Worm (Caenorhabditis elegans): ENCODE measurements around the gene pdha-1.

DNA sequence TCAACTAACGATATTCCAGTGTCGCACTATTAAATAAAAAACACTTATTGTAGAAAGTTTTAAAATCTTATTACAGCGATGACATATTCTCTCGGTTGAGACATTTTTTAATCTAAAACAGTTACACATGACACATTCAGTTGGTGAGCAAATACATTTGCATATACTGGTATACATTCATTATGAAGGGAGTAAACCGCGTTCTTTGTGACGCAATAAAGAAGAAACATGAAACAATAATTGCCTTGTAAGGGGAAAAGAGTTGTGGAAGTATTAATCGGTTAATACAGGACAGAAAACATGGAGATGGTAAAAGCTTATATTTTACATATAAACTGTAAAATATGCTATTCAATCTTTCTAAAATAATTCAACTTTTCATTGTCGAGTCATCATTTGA is 14.8 kb upstream of the pdha-1 start:
- TF ChIP-seq pha-4 (tag; optimal IDR thresholded peaks at IDR 0.05) (no peak), nhr-12 (tag; optimal IDR thresholded peaks at IDR 0.05) (no peak), lin-32 (GFP tag; optimal IDR thresholded peaks at IDR 0.05) (no peak), nhr-237 (tag; optimal IDR thresholded peaks at IDR 0.05) (no peak), snpc-4 (tag; optimal IDR thresholded peaks at IDR 0.05) (no peak), mls-2 (tag; optimal IDR thresholded peaks at IDR 0.05) (no peak), blmp-1 (tag; optimal IDR thresholded peaks at IDR 0.05) (no peak), elt-1 (tag; optimal IDR thresholded peaks at IDR 0.05; ENCODE audit: borderline replicate concordance, insufficient read depth) (no peak), drap-1 (GFP tag; optimal IDR thresholded peaks at IDR 0.05) (no peak), unc-39 (tag; optimal IDR thresholded peaks at IDR 0.05) (no peak), nhr-76 (tag; optimal IDR thresholded peaks at IDR 0.05) (no peak), ceh-43 (GFP tag; optimal IDR thresholded peaks at IDR 0.05) (no peak), ztf-11 (tag; optimal IDR thresholded peaks at IDR 0.05) (no peak), unc-62 (GFP tag; optimal IDR thresholded peaks at IDR 0.05) (no peak)

Data from whole organism, mixed stage, embryonic.